Worm (Caenorhabditis elegans): ENCODE measurements around the gene T13C5.10.

T13C5.10 gene

ce11 chrX:6219892-6220291, 31.9 kb downstream of the T13C5.10 start:
- peak; percentile 55 for TF ChIP-seq hmg-4 (GFP tag; optimal IDR thresholded peaks at IDR 0.05)
- peak; percentile 81 for TF ChIP-seq pes-1 (GFP tag; IDR thresholded peaks at IDR 0.05)
- no peak for TF ChIP-seq ama-1 (optimal IDR thresholded peaks at IDR 0.05)
- peak; percentile 62 for TF ChIP-seq F13C5.2 (tag; optimal IDR thresholded peaks at IDR 0.05)
- TF ChIP-seq aly-1 (tag; optimal IDR thresholded peaks at IDR 0.05), result peak; percentile 55
- 0 out of 2 replicates have a peak, but pooled peaks have one; percentile 63 for TF ChIP-seq scrt-1 (GFP tag; IDR thresholded peaks at IDR 0.05)
- TF ChIP-seq ets-7 (tag; optimal IDR thresholded peaks at IDR 0.05), result peak; percentile 44
- TF ChIP-seq B0310.2 (tag; optimal IDR thresholded peaks at IDR 0.05), result no peak
- TF ChIP-seq hnd-1 (tag; optimal IDR thresholded peaks at IDR 0.05), result peak; percentile 38
- peak; percentile 53; the same call in 1 of the 2 replicates for TF ChIP-seq tbx-11 (GFP tag; IDR thresholded peaks at IDR 0.05)
- peak; percentile 58 for TF ChIP-seq flt-1 (GFP tag; IDR thresholded peaks at IDR 0.05)
- TF ChIP-seq ceh-13 (GFP tag; optimal IDR thresholded peaks at IDR 0.05), result peak; percentile 13
- TF ChIP-seq sea-1 (GFP tag; conservative IDR thresholded peaks at IDR 0.05), result 0 out of 2 replicates have a peak, but pooled peaks have one; percentile 42
- no peak for TF ChIP-seq tra-4 (tag; optimal IDR thresholded peaks at IDR 0.05)
- TF ChIP-seq hmbx-1 (tag; optimal IDR thresholded peaks at IDR 0.05), result no peak
- peak; percentile 70 for TF ChIP-seq tbx-37 (GFP tag; conservative IDR thresholded peaks at IDR 0.05)
- TF ChIP-seq ceh-36 (tag; optimal IDR thresholded peaks at IDR 0.05), result peak; percentile 50

ce11 chrX:6221097-6221496, 33.1 kb downstream of the T13C5.10 start:
- TF ChIP-seq pes-1 (GFP tag; IDR thresholded peaks at IDR 0.05), result no peak

DNA sequence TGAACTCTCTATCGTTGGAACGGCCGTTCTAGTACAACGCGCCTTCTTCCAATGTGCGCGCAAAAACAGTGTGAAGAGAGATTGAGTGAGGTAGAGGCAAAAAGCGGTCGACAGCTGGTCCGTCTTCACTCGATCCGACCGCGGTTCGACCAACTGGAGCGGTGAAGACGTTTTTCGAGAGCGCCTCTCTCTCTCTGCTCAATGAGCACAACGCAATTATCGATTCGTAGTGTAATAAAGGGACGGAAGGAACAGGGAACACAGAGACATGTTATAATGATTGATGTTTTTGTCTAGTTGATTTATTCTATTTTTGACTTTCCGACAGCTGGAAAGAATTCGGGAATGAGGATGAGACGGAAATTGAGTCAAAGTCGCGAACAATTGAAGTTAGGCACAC, 36.9 kb downstream of the T13C5.10 start:
- TF ChIP-seq F13C5.2 (tag; optimal IDR thresholded peaks at IDR 0.05), result no peak
- no peak for TF ChIP-seq aly-1 (tag; optimal IDR thresholded peaks at IDR 0.05)
- no peak for TF ChIP-seq ets-7 (tag; optimal IDR thresholded peaks at IDR 0.05)
- peak; percentile 15 for TF ChIP-seq hmg-4 (GFP tag; optimal IDR thresholded peaks at IDR 0.05)
- TF ChIP-seq ceh-36 (tag; optimal IDR thresholded peaks at IDR 0.05), result no peak

ce11 chrX:6230669-6231068, 42.7 kb downstream of the T13C5.10 start, which contains the start of gene lite-1:
TSS of gene lite-1 (minus strand) at chrX:6230769.
- TF ChIP-seq flt-1 (GFP tag; IDR thresholded peaks at IDR 0.05), result no peak
- no peak for TF ChIP-seq sea-1 (GFP tag; conservative IDR thresholded peaks at IDR 0.05)

- TF ChIP-seq pes-1 (GFP tag; IDR thresholded peaks at IDR 0.05) (no peak), F13C5.2 (tag; optimal IDR thresholded peaks at IDR 0.05) (no peak)
Measured at ce11 chrX:6232998-6233626, 45.2 kb downstream of the T13C5.10 start, which contains the start of gene C14F11.4. TSS of gene C14F11.4 (minus strand) at chrX:6233048.

DNA sequence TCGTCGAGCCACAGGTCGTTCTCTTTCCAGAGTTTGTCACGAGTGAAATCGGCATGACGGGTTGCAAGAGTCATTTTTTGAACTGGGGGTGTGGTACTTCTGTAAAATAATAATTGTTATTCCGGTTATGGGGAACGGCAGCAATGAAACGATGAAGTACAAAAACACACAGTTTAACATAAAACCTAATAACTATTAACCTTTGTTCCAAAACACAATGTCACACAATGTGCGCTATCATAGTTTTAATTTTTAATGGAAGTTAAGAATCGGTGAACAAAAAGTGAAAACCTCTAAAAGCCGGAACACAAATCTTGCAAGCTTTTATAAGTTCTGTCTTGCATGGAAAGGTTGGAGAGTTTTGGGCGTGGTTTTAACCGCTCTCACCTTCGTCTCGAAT, 47.5 kb downstream of the T13C5.10 start, which contains the start of gene hsp-43:
hsp-43 (minus strand) TSS at position 101 of the 400 bp plus-strand sequence.
- TF ChIP-seq tra-4 (tag; optimal IDR thresholded peaks at IDR 0.05) (no peak), ceh-13 (GFP tag; optimal IDR thresholded peaks at IDR 0.05) (no peak), B0310.2 (tag; optimal IDR thresholded peaks at IDR 0.05) (no peak), F13C5.2 (tag; optimal IDR thresholded peaks at IDR 0.05) (no peak), hmbx-1 (tag; optimal IDR thresholded peaks at IDR 0.05) (no peak), hnd-1 (tag; optimal IDR thresholded peaks at IDR 0.05) (no peak), aly-1 (tag; optimal IDR thresholded peaks at IDR 0.05) (no peak), ceh-36 (tag; optimal IDR thresholded peaks at IDR 0.05) (no peak), ets-7 (tag; optimal IDR thresholded peaks at IDR 0.05) (no peak), pes-1 (GFP tag; IDR thresholded peaks at IDR 0.05) (no peak), tbx-11 (GFP tag; IDR thresholded peaks at IDR 0.05) (no peak), sea-1 (GFP tag; conservative IDR thresholded peaks at IDR 0.05) (no peak), tbx-37 (GFP tag; conservative IDR thresholded peaks at IDR 0.05) (no peak), ama-1 (optimal IDR thresholded peaks at IDR 0.05) (no peak), hmg-4 (GFP tag; optimal IDR thresholded peaks at IDR 0.05) (no peak)

DNA sequence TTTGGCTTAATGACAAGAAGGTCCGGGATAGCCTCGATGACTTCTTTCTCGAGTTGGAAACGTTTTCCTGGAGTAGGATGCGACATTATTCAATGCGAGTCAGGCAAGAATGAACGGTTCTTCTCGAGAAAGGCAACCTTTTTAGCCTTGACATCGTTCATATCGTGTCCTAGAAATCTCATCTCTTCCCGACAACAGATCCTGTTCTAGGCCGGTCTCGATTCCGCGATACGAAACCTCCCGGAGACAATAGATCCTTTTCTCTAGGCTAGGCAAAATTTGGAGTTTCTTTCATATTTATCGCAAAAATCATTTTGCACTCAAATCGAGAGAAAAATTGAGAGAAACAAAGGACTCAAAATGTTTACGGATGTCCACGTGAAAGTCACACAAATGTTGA, 51.0 kb downstream of the T13C5.10 start, which contains the start of gene rml-3:
rml-3 (minus strand) TSS at position 93 of the 400 bp plus-strand sequence.
- TF ChIP-seq aly-1 (tag; optimal IDR thresholded peaks at IDR 0.05), result no peak
- no peak for TF ChIP-seq B0310.2 (tag; optimal IDR thresholded peaks at IDR 0.05)
- no peak for TF ChIP-seq ceh-36 (tag; optimal IDR thresholded peaks at IDR 0.05)
- no peak for TF ChIP-seq tra-4 (tag; optimal IDR thresholded peaks at IDR 0.05)
- TF ChIP-seq ets-7 (tag; optimal IDR thresholded peaks at IDR 0.05), result no peak
- TF ChIP-seq hnd-1 (tag; optimal IDR thresholded peaks at IDR 0.05), result no peak
- TF ChIP-seq tbx-37 (GFP tag; conservative IDR thresholded peaks at IDR 0.05), result no peak
- no peak for TF ChIP-seq scrt-1 (GFP tag; IDR thresholded peaks at IDR 0.05)
- no peak for TF ChIP-seq sea-1 (GFP tag; conservative IDR thresholded peaks at IDR 0.05)
- no peak for TF ChIP-seq flt-1 (GFP tag; IDR thresholded peaks at IDR 0.05)
- TF ChIP-seq ceh-13 (GFP tag; optimal IDR thresholded peaks at IDR 0.05), result no peak
- no peak for TF ChIP-seq tbx-11 (GFP tag; IDR thresholded peaks at IDR 0.05)
- no peak for TF ChIP-seq pes-1 (GFP tag; IDR thresholded peaks at IDR 0.05)

Data from whole organism, early embryonic.